Worm (Caenorhabditis elegans): Measurements from ENCODE around the gene fahd-1.

fahd-1 gene

DNA sequence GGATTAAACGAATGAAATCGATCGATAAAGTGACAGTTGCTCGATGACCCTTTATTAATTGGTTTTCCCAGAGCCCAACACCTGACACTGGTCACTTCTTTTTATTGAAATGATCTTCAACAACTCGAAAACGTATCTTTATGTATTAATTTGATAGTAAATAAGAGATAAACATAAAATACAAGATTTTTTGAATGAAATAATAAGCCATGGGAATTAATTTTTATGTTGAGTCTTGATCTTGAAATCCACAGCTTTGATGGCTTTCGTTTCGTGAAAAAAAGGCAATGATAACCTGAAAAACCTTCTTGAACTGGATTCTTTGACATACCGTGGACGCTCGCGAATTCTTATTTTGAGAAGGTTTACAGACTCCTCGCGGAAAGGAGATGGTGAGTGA, 15.5 kb downstream of the fahd-1 start, which contains the start of gene pcp-5:
Gene pcp-5, minus strand, starts transcription at position 101 of the 400 bp plus-strand sequence.
- TF ChIP-seq pqm-1 (tag; optimal IDR thresholded peaks at IDR 0.05) (no peak), daf-16 (GFP tag; optimal IDR thresholded peaks at IDR 0.05) (peak in 1 of 2 experiments; percentile 19), daf-16 (tag; optimal IDR thresholded peaks at IDR 0.05) (no peak)

DNA sequence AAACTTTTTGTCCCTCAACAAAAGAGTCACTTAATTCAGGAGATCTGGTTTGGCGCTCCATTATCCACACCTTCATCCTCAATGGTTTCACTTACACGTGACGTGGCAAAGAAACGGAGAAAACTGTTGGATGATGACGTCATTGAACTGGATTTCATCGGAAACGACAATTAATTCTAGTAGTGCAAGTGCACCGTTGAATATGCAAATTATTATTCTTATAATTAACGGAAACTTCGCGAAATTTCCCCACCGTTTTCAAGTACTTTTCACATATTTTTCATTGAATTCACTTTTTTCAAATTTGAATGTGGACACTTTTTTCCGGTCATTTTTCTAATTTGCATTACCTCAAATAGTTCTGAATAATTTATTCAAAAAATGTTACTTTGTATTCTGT, 17.2 kb downstream of the fahd-1 start, which contains the start of gene ZK688.1:
Gene ZK688.1, plus strand, starts transcription at position 301 of the 400 bp plus-strand sequence.
- no peak for TF ChIP-seq egl-27 (tag; optimal IDR thresholded peaks at IDR 0.05)
- no peak for TF ChIP-seq vab-7 (GFP tag; IDR thresholded peaks at IDR 0.05)
- no peak for TF ChIP-seq nhr-10 (tag; optimal IDR thresholded peaks at IDR 0.05)
- TF ChIP-seq aly-2 (tag; optimal IDR thresholded peaks at IDR 0.05), result no peak
- TF ChIP-seq nhr-102 (tag; optimal IDR thresholded peaks at IDR 0.05), result no peak
- no peak for TF ChIP-seq nhr-42 (GFP tag; IDR thresholded peaks at IDR 0.05)
- no peak for TF ChIP-seq mdl-1 (tag; optimal IDR thresholded peaks at IDR 0.05)
- no peak for TF ChIP-seq daf-19 (GFP tag; conservative IDR thresholded peaks at IDR 0.05)
- no peak for TF ChIP-seq daf-12 (tag; optimal IDR thresholded peaks at IDR 0.05)
- no peak for TF ChIP-seq ceh-20 (GFP tag; IDR thresholded peaks at IDR 0.05)
- no peak for TF ChIP-seq fos-1 (tag; optimal IDR thresholded peaks at IDR 0.05)
- no peak for TF ChIP-seq ztf-7 (tag; optimal IDR thresholded peaks at IDR 0.05)
- no peak for TF ChIP-seq nhr-76 (tag; optimal IDR thresholded peaks at IDR 0.05)
- no peak for TF ChIP-seq mdt-29 (GFP tag; IDR thresholded peaks at IDR 0.05)

DNA sequence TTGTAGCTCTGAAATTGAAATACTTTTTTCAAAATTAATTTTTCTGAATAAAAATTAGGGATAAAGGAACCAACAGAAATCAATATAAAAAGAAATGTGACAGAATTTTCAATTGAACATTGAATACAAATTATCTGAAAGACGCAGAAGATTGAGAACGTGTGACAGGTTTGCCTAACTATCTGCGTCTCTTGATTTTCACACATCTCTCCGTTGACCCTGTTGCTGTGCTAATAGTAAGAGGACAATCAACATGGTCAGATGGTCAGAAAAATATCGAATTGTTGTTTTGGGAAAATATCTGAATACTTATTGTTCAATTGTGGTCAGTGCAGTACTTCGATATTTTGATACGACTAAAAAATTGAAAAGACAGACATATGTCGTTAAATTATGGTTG, 19.6 kb downstream of the fahd-1 start, which contains the start of gene ZK688.7:
Gene ZK688.7, minus strand, starts transcription at position 14 of the 400 bp plus-strand sequence.
- TF ChIP-seq dve-1 (tag; optimal IDR thresholded peaks at IDR 0.05; ENCODE audit: insufficient read depth) (peak; percentile 60), pqm-1 (tag; optimal IDR thresholded peaks at IDR 0.05) (no peak), T20F7.1 (GFP tag; optimal IDR thresholded peaks at IDR 0.05) (peak; percentile 2), unc-62 (GFP tag; optimal IDR thresholded peaks at IDR 0.05 in 1 of 2) (peak in 1 of 2 experiments; percentile 87), unc-62 (tag; optimal IDR thresholded peaks at IDR 0.05) (no peak), mdt-29 (GFP tag; IDR thresholded peaks at IDR 0.05) (no peak), nhr-25 (tag; optimal IDR thresholded peaks at IDR 0.05; ENCODE audit: borderline replicate concordance, insufficient read depth) (no peak), mxl-3 (GFP tag; optimal IDR thresholded peaks at IDR 0.05) (peak; percentile 31), F26F4.8 (GFP tag; conservative IDR thresholded peaks at IDR 0.05) (no peak), hlh-30 (tag; optimal IDR thresholded peaks at IDR 0.05; ENCODE audit: insufficient read depth) (peak; percentile 86), hlh-11 (tag; optimal IDR thresholded peaks at IDR 0.05) (peak; percentile 56), nhr-28 (tag; optimal IDR thresholded peaks at IDR 0.05) (peak; percentile 60), mes-2 (tag; optimal IDR thresholded peaks at IDR 0.05; ENCODE audit: poor library complexity, severe bottlenecking) (no peak), daf-16 (GFP tag; optimal IDR thresholded peaks at IDR 0.05) (no peak), daf-16 (tag; optimal IDR thresholded peaks at IDR 0.05) (peak; percentile 84), nhr-77 (tag; optimal IDR thresholded peaks at IDR 0.05) (no peak), lsy-2 (tag; optimal IDR thresholded peaks at IDR 0.05) (peak in 1 of 2 experiments; percentile 29), dmd-8 (GFP tag; IDR thresholded peaks at IDR 0.05) (no peak), mdl-1 (tag; optimal IDR thresholded peaks at IDR 0.05) (peak in 1 of 2 experiments; percentile 47)

DNA sequence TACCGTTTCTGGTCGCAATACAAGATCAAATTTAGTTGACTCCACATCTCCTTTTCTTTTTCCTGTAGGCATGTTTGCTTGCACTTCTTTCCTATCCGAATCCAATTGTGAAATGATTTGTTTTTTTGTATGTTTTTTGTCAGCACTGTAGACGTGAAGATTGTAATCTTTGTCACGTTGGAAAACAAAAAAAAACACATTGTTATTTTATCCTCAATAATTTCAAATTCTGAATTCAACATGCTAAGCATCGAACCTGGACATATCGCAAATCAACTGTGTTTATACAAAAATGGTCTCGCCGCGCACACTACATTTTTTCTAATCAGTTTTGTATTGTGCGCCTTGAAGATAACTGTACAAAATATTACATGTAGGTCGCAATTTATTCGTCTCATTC, 21.4 kb downstream of the fahd-1 start, which contains the start of gene ZK688.12:
Gene ZK688.12, minus strand, starts transcription at position 101 of the 400 bp plus-strand sequence.
- TF ChIP-seq zag-1 (tag; optimal IDR thresholded peaks at IDR 0.05), result no peak

DNA sequence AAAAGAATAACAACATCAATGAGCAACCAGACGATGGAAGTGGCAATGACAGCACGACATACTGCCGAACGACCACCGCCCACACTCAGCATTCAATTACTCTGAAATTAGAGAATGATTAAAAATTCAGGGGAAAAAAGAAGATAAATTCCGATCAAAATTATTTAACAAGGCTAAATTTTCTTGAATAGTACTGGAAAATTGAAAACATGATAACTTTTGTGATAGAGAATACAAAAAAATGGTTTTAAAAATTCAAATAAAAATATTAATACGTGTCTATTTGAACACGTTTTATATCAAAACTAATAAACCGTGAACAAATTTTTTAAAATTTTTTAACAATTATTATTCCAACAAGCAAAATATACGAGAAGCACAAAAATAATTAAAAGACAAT, 25.6 kb downstream of the fahd-1 start, which contains the start of gene gly-3:
Gene gly-3, minus strand, starts transcription at position 101 of the 400 bp plus-strand sequence.
- TF ChIP-seq zfp-2 (tag; optimal IDR thresholded peaks at IDR 0.05) (no peak), spr-1 (tag; optimal IDR thresholded peaks at IDR 0.05) (no peak), saeg-2 (GFP tag; IDR thresholded peaks at IDR 0.05) (no peak), lin-29 (GFP tag; IDR thresholded peaks at IDR 0.05) (no peak), ztf-11 (tag; optimal IDR thresholded peaks at IDR 0.05) (no peak), lir-3 (tag; optimal IDR thresholded peaks at IDR 0.05) (no peak), pqm-1 (tag; optimal IDR thresholded peaks at IDR 0.05) (no peak), mxl-3 (GFP tag; optimal IDR thresholded peaks at IDR 0.05) (no peak), lin-39 (tag; optimal IDR thresholded peaks at IDR 0.05) (no peak), Y75B8A.6 (GFP tag; IDR thresholded peaks at IDR 0.05) (no peak), ZK337.2 (GFP tag; IDR thresholded peaks at IDR 0.05) (no peak), aha-1 (tag) (no peak)

Data from whole organism, L4 larva.